Fruit fly (Drosophila melanogaster) whole organism, embryonic: ENCODE data around the gene Fbw5.

Experiments used
- ATbp ChIP-seq: fragments of 200-800 bp; sonication (Bioruptor generic); optimal IDR thresholded peaks from 2 replicates; lab custom pipeline; 2017; ENCODE audit warnings: missing biosample characterization, mild to moderate bottlenecking, missing genetic modification characterization, missing genetic modification reagents
- B-H2 ChIP-seq: fragments of 200-800 bp; sonication (Bioruptor generic); optimal IDR thresholded peaks from 2 replicates; lab custom pipeline; 2018; ENCODE audit warnings: missing biosample characterization, mild to moderate bottlenecking, missing genetic modification characterization
- CG11456 ChIP-seq: fragments of 200-800 bp; sonication (Bioruptor generic); IDR thresholded peaks from 3 replicates; pipeline ENCODE4 v1.3.6; 2022; ENCODE audit warnings: missing biosample characterization, missing genetic modification characterization
- CG12219 ChIP-seq: fragments of 200-800 bp; sonication (Bioruptor generic); optimal IDR thresholded peaks from 3 replicates; lab custom pipeline; 2018; ENCODE audit warnings: missing biosample characterization, mild to moderate bottlenecking, missing genetic modification characterization
- CG13894 ChIP-seq: fragments of 200-800 bp; sonication (Bioruptor generic); optimal IDR thresholded peaks from 3 replicates; lab custom pipeline; 2018; ENCODE audit warnings: missing biosample characterization, mild to moderate bottlenecking, missing genetic modification characterization, moderate library complexity
- CG14710 ChIP-seq: fragments of 200-800 bp; sonication (Bioruptor generic); optimal IDR thresholded peaks from 3 replicates; lab custom pipeline; 2019; ENCODE audit warnings: missing biosample characterization, mild to moderate bottlenecking, missing genetic modification characterization, moderate library complexity
- CG15269 ChIP-seq: fragments of 200-800 bp; sonication (Bioruptor generic); optimal IDR thresholded peaks from 2 replicates; lab custom pipeline; 2018; ENCODE audit warnings: missing biosample characterization, mild to moderate bottlenecking, missing genetic modification characterization, moderate library complexity
- CG15514 ChIP-seq: fragments of 200-800 bp; sonication (Bioruptor generic); optimal IDR thresholded peaks from 3 replicates; lab custom pipeline; 2017; ENCODE audit warnings: missing biosample characterization, missing genetic modification characterization, mild to moderate bottlenecking, moderate library complexity, missing genetic modification reagents
- CG1603 ChIP-seq: fragments of 200-800 bp; sonication (Bioruptor generic); optimal IDR thresholded peaks from 2 replicates; lab custom pipeline; 2019; ENCODE audit warnings: missing biosample characterization, mild to moderate bottlenecking, missing genetic modification characterization, moderate library complexity
- CG1647 ChIP-seq: fragments of 200-800 bp; sonication (Bioruptor generic); optimal IDR thresholded peaks from 3 replicates; lab custom pipeline; 2016; ENCODE audit warnings: missing biosample characterization, missing genetic modification characterization
- CG16813 ChIP-seq: fragments of 200-800 bp; sonication (Bioruptor generic); IDR thresholded peaks from 3 replicates; pipeline ENCODE4 v1.3.6; 2022; ENCODE audit warnings: missing biosample characterization, missing genetic modification characterization; ENCODE audit not compliant: partially characterized antibody
- CG18599 ChIP-seq: fragments of 200-800 bp; sonication (Bioruptor generic); optimal IDR thresholded peaks from 3 replicates; lab custom pipeline; 2017; ENCODE audit warnings: missing biosample characterization, missing genetic modification characterization, mild to moderate bottlenecking, moderate library complexity, missing genetic modification reagents
- CG2202 ChIP-seq: fragments of 200-800 bp; sonication (Bioruptor generic); optimal IDR thresholded peaks from 2 replicates; lab custom pipeline; 2018; ENCODE audit warnings: missing biosample characterization, mild to moderate bottlenecking, missing genetic modification characterization
- CG31365 ChIP-seq: fragments of 200-800 bp; sonication (Bioruptor generic); optimal IDR thresholded peaks from 2 replicates; lab custom pipeline; 2018; ENCODE audit warnings: missing biosample characterization, mild to moderate bottlenecking, missing genetic modification characterization
- CG3726 ChIP-seq: fragments of 200-800 bp; sonication (Bioruptor generic); IDR thresholded peaks from 3 replicates; pipeline ENCODE4, ENCODE4 v1.3.6; 2022; ENCODE audit warnings: missing biosample characterization, missing genetic modification characterization
- CG4404 ChIP-seq: fragments of 200-800 bp; sonication (Bioruptor generic); IDR thresholded peaks from 2 replicates; pipeline ENCODE4 v1.3.6; 2022; ENCODE audit warnings: missing biosample characterization, missing genetic modification characterization
- CG4854 ChIP-seq: fragments of 200-800 bp; sonication (Bioruptor generic); optimal IDR thresholded peaks from 2 replicates; lab custom pipeline; 2016; ENCODE audit warnings: missing biosample characterization, missing genetic modification characterization, inconsistent platforms
- CG8089 ChIP-seq: fragments of 200-800 bp; sonication (Bioruptor generic); optimal IDR thresholded peaks from 3 replicates; lab custom pipeline; 2016; ENCODE audit warnings: missing biosample characterization, missing genetic modification characterization
- CG8478 ChIP-seq: fragments of >200 bp; optimal IDR thresholded peaks from 2 replicates; lab custom pipeline; 2018
- CG8765 ChIP-seq: fragments of 200-800 bp; sonication (Bioruptor generic); IDR thresholded peaks from 2 replicates; pipeline ENCODE4 v1.3.6; 2022; ENCODE audit warnings: missing biosample characterization, missing genetic modification characterization
- Chrac-16 ChIP-seq: fragments of 200-800 bp; sonication (Bioruptor generic); optimal IDR thresholded peaks from 3 replicates; lab custom pipeline; 2016; ENCODE audit warnings: missing biosample characterization, missing genetic modification characterization
- D19A ChIP-seq: fragments of 200-800 bp; optimal IDR thresholded peaks from 3 replicates; lab custom pipeline; 2019; ENCODE audit warnings: missing biosample characterization, mild to moderate bottlenecking, missing genetic modification characterization, moderate library complexity
- Gsc ChIP-seq: fragments of 200-800 bp; sonication (Bioruptor generic); IDR thresholded peaks from 2 replicates; pipeline ENCODE4 v1.3.6; 2022; ENCODE audit warnings: missing biosample characterization, missing genetic modification characterization
- H15 ChIP-seq: fragments of 200-800 bp; sonication (Bioruptor generic); IDR thresholded peaks from 3 replicates; pipeline ENCODE4 v1.3.6; 2022; ENCODE audit warnings: missing biosample characterization, missing genetic modification characterization
- Hmx ChIP-seq: fragments of 200-800 bp; sonication (Bioruptor generic); optimal IDR thresholded peaks from 2 replicates; lab custom pipeline; 2016; ENCODE audit warnings: missing biosample characterization, missing genetic modification characterization
- Lhr ChIP-seq: fragments of 200-800 bp; sonication (Bioruptor generic); optimal IDR thresholded peaks from 3 replicates; lab custom pipeline; 2017; ENCODE audit warnings: mild to moderate bottlenecking, missing biosample characterization, missing genetic modification reagents, missing genetic modification characterization
- Lpt ChIP-seq: fragments of >200 bp; optimal IDR thresholded peaks from 2 replicates; lab custom pipeline; 2018; ENCODE audit warnings: missing biosample characterization, missing genetic modification characterization
- MESR4 ChIP-seq: fragments of 200-800 bp; sonication (Bioruptor generic); optimal IDR thresholded peaks from 2 replicates; lab custom pipeline; 2018; ENCODE audit warnings: missing biosample characterization, mild to moderate bottlenecking, missing genetic modification characterization, moderate library complexity
- Oli ChIP-seq: fragments of 200-800 bp; sonication (Bioruptor generic); optimal IDR thresholded peaks from 2 replicates; lab custom pipeline; 2018; ENCODE audit warnings: missing biosample characterization, mild to moderate bottlenecking, missing genetic modification characterization, moderate library complexity
- Opbp ChIP-seq: fragments of 200-800 bp; sonication (Bioruptor generic); IDR thresholded peaks from 3 replicates; pipeline ENCODE4 v1.3.6; 2022; ENCODE audit warnings: missing biosample characterization, missing genetic modification characterization; ENCODE audit not compliant: partially characterized antibody
- Pdp1 ChIP-seq, 2 experiments: fragments of 200-800 bp; sonication (Bioruptor generic); optimal IDR thresholded peaks; 3 replicates each; lab custom pipeline; 2016; ENCODE audit warnings: missing biosample characterization in 2 of 2, missing genetic modification characterization in 2 of 2, mild to moderate bottlenecking in 1 of 2, moderate library complexity in 1 of 2
- Scr ChIP-seq: fragments of 200-800 bp; sonication (Bioruptor generic); IDR thresholded peaks from 2 replicates; pipeline ENCODE4 v1.3.6; 2022; ENCODE audit warnings: missing biosample characterization, missing genetic modification characterization; ENCODE audit not compliant: partially characterized antibody
- Side ChIP-seq: fragments of 200-800 bp; sonication (Bioruptor generic); optimal IDR thresholded peaks from 2 replicates; lab custom pipeline; 2016; ENCODE audit warnings: missing biosample characterization, missing genetic modification characterization
- Six4 ChIP-seq: fragments of 200-800 bp; sonication (Bioruptor generic); optimal IDR thresholded peaks from 2 replicates; lab custom pipeline; 2016; ENCODE audit warnings: missing biosample characterization, missing genetic modification characterization
- Usf ChIP-seq: fragments of 200-800 bp; sonication (Bioruptor generic); optimal IDR thresholded peaks from 2 replicates; lab custom pipeline; 2017; ENCODE audit warnings: missing genotype, missing biosample characterization, missing genetic modification characterization
- br ChIP-seq: fragments of >200 bp; optimal IDR thresholded peaks from 2 replicates; lab custom pipeline; 2017
- bsh ChIP-seq, 2 experiments: fragments of 200-800 bp; sonication (Bioruptor generic); optimal IDR thresholded peaks; 2 replicates each; lab custom pipeline; 2017 to 2018; ENCODE audit warnings: mild to moderate bottlenecking in 2 of 2, missing biosample characterization in 2 of 2, missing genetic modification characterization in 2 of 2, moderate library complexity in 1 of 2
- btn ChIP-seq: fragments of 200-800 bp; sonication (Bioruptor generic); optimal IDR thresholded peaks from 2 replicates; lab custom pipeline; 2016; ENCODE audit warnings: missing biosample characterization, missing genetic modification characterization
- ci ChIP-seq: fragments of 200-800 bp; sonication (Bioruptor generic); IDR thresholded peaks from 3 replicates; pipeline ENCODE4 v1.3.6; 2022; ENCODE audit warnings: missing biosample characterization, missing genetic modification characterization
- dan ChIP-seq: fragments of 200-800 bp; sonication (Bioruptor generic); IDR thresholded peaks from 2 replicates; pipeline ENCODE4 v1.3.6; 2022; ENCODE audit warnings: missing biosample characterization, missing genetic modification characterization
- dimm ChIP-seq: fragments of 200-800 bp; sonication (Bioruptor generic); IDR thresholded peaks from 2 replicates; pipeline ENCODE4 v1.3.6; 2022; ENCODE audit warnings: missing biosample characterization, missing genetic modification characterization
- eyg ChIP-seq: fragments of 200-800 bp; sonication (Bioruptor generic); optimal IDR thresholded peaks from 3 replicates; lab custom pipeline; 2016; ENCODE audit warnings: missing biosample characterization, missing genetic modification characterization
- gce ChIP-seq: fragments of 200-800 bp; sonication (Bioruptor generic); IDR thresholded peaks from 3 replicates; pipeline ENCODE4 v1.3.6; 2022; ENCODE audit warnings: missing biosample characterization, missing genetic modification characterization
- gcm ChIP-seq: fragments of 200-800 bp; sonication (Bioruptor generic); optimal IDR thresholded peaks from 2 replicates; lab custom pipeline; 2019; ENCODE audit warnings: missing biosample characterization, mild to moderate bottlenecking, missing genetic modification characterization, moderate library complexity
- hbn ChIP-seq: fragments of 200-800 bp; sonication (Bioruptor generic); IDR thresholded peaks from 2 replicates; pipeline ENCODE4 v1.3.6; 2022; ENCODE audit warnings: missing biosample characterization, missing genetic modification characterization; ENCODE audit not compliant: partially characterized antibody
- lbe ChIP-seq: fragments of 200-800 bp; sonication (Bioruptor generic); optimal IDR thresholded peaks from 2 replicates; lab custom pipeline; 2016; ENCODE audit warnings: missing biosample characterization, mild to moderate bottlenecking, missing genetic modification characterization
- mam ChIP-seq: fragments of 200-800 bp; sonication (Bioruptor generic); optimal IDR thresholded peaks from 3 replicates; lab custom pipeline; 2016; ENCODE audit warnings: missing biosample characterization, missing genetic modification characterization
- mld ChIP-seq: fragments of 200-800 bp; sonication (Bioruptor generic); IDR thresholded peaks from 3 replicates; pipeline ENCODE4 v1.3.6; 2022; ENCODE audit warnings: missing biosample characterization, missing genetic modification characterization; ENCODE audit not compliant: partially characterized antibody
- peb ChIP-seq: fragments of 200-800 bp; sonication (Bioruptor generic); IDR thresholded peaks from 2 replicates; pipeline ENCODE4 v1.3.6; 2022; ENCODE audit warnings: missing biosample characterization, missing genetic modification characterization
- prd ChIP-seq, 3 experiments: fragments of >200 bp in 2 of 3; fragments of 200-800 bp in 1 of 3; sonication (Bioruptor generic) in 1 of 3; optimal IDR thresholded peaks in 2 of 3; IDR thresholded peaks in 1 of 3; 2 replicates in 2 of 3; 3 replicates in 1 of 3; pipeline versions ENCODE4 v1.3.6 to Lab custom; 2017 to 2022; ENCODE audit warnings: missing biosample characterization in 1 of 3, missing genetic modification characterization in 1 of 3
- sna ChIP-seq: fragments of 200-800 bp; sonication (Bioruptor generic); IDR thresholded peaks from 2 replicates; pipeline ENCODE4 v1.3.6; 2022; ENCODE audit warnings: missing biosample characterization, missing genetic modification characterization; ENCODE audit not compliant: partially characterized antibody

The Fbw5 gene

DNA sequence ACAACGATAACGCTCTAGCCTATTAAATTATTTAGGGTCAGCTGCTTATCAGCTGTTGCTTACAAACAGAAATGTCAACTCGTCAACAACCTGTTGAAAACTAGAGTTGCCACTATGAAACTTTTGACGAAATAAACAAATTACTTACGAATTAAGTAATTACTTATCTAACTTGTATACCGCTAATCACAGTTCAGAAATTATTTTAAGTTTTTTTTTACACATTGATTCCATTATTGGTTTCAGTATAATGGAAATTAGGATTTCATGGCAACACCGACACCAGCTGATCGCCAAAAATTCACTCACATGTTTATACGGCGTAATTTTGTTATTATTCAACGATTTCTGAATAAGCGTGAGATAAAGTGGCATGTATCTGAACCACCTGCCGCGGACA lies 27.9 kb downstream of the Fbw5 start, which contains the start of the genes CG9117 and CG31643 (continued):
- no peak for TF ChIP-seq Lhr (GFP tag; lab: Kevin White, UChicago)
- TF ChIP-seq dimm (GFP tag; lab: Robert Waterston, UW) = no peak
- peak; percentile 69 for TF ChIP-seq CG1603 (tag; lab: Kevin White, UChicago)
- no peak for TF ChIP-seq Hmx (GFP tag; lab: Kevin White, UChicago)
- peak; percentile 42 for TF ChIP-seq eyg (GFP tag; lab: Kevin White, UChicago)
- TF ChIP-seq CG13894 (tag; lab: Kevin White, UChicago) = no peak
- TF ChIP-seq Six4 = peak; percentile 54
- no peak for TF ChIP-seq D19A (tag; lab: Kevin White, UChicago)
- no peak for TF ChIP-seq gcm (GFP tag; lab: Kevin White, UChicago)
- no peak for TF ChIP-seq B-H2 (GFP tag; lab: Kevin White, UChicago)
- no peak for TF ChIP-seq prd (optimal IDR thresholded peaks at IDR 0.05; lab: Kevin White, UChicago)
- peak; percentile 54; the same call in 1 of the 3 replicates for TF ChIP-seq prd (GFP tag; IDR thresholded peaks at IDR 0.05; lab: Robert Waterston, UW)
- TF ChIP-seq Chrac-16 (GFP tag; lab: Kevin White, UChicago) = peak; percentile 31
- no peak for TF ChIP-seq Opbp (GFP tag; lab: Robert Waterston, UW)
- no peak for TF ChIP-seq dan (GFP tag; lab: Robert Waterston, UW)
- TF ChIP-seq mld = no peak
- TF ChIP-seq Pdp1 (GFP tag; optimal IDR thresholded peaks at IDR 0.05; lab: Kevin White, UChicago) = peak; percentile 71 to 83
- 0 out of 3 replicates have a peak, but pooled peaks have one; percentile 31 for TF ChIP-seq ci (GFP tag; lab: Robert Waterston, UW)
- no peak for TF ChIP-seq CG31365 (tag; lab: Kevin White, UChicago)
- TF ChIP-seq CG1647 (GFP tag; lab: Kevin White, UChicago) = no peak
- TF ChIP-seq br (lab: Kevin White, UChicago) = no peak
- no peak for TF ChIP-seq CG3726 (GFP tag; lab: Robert Waterston, UW)
- TF ChIP-seq H15 (GFP tag; lab: Robert Waterston, UW) = no peak
- no peak for TF ChIP-seq CG8765 (GFP tag; lab: Robert Waterston, UW)
- peak; percentile 78 for TF ChIP-seq mam (GFP tag; lab: Kevin White, UChicago)
- peak; percentile 10 for TF ChIP-seq CG4854
- TF ChIP-seq bsh (GFP tag; optimal IDR thresholded peaks at IDR 0.05; lab: Kevin White, UChicago) = peak in 1 of 2 experiments; percentile 53
- TF ChIP-seq CG15514 = peak; percentile 74
- peak; percentile 21; the same call in 1 of the 2 replicates for TF ChIP-seq Scr (GFP tag; lab: Robert Waterston, UW)
- TF ChIP-seq sna = no peak
- no peak for TF ChIP-seq CG8478 (lab: Kevin White, UChicago)
- no peak for TF ChIP-seq Gsc (GFP tag; lab: Robert Waterston, UW)
- TF ChIP-seq CG11456 = no peak
- TF ChIP-seq CG14710 = peak; percentile 88
- TF ChIP-seq CG8089 (GFP tag; lab: Kevin White, UChicago) = no peak
- TF ChIP-seq Side (GFP tag; lab: Kevin White, UChicago) = peak; percentile 71
- no peak for TF ChIP-seq Usf (GFP tag; lab: Kevin White, UChicago)
- TF ChIP-seq peb (GFP tag; lab: Robert Waterston, UW) = no peak
- no peak for TF ChIP-seq gce
- no peak for TF ChIP-seq Lpt
- peak; percentile 55 for TF ChIP-seq lbe (GFP tag; lab: Kevin White, UChicago)
- no peak for TF ChIP-seq CG4404 (GFP tag; lab: Robert Waterston, UW)
- TF ChIP-seq ATbp (GFP tag; lab: Kevin White, UChicago) = no peak
- TF ChIP-seq CG18599 (GFP tag; lab: Kevin White, UChicago) = no peak
- TF ChIP-seq CG15269 (tag; lab: Kevin White, UChicago) = no peak
- no peak for TF ChIP-seq btn
- TF ChIP-seq CG2202 (tag; lab: Kevin White, UChicago) = no peak
- no peak for TF ChIP-seq CG12219 (GFP tag; lab: Kevin White, UChicago)
- peak; percentile 34; the same call in 1 of the 2 replicates for TF ChIP-seq hbn
- TF ChIP-seq Oli (tag; lab: Kevin White, UChicago) = peak; percentile 2
- TF ChIP-seq MESR4 (GFP tag; lab: Kevin White, UChicago) = no peak
- TF ChIP-seq CG16813 (GFP tag; lab: Robert Waterston, UW) = no peak
